Worm (Caenorhabditis elegans) whole organism, L4/young adult: ENCODE measurements around the gene ccep-135.

Source experiments
- dao-5 ChIP-seq: sonication (generic microtip); optimal IDR thresholded peaks from 2 replicates; lab custom pipeline; 2016; ENCODE audit warnings: missing genotype, missing genetic modification characterization, moderate library complexity, missing compliant biosample characterization
- him-1 ChIP-seq: sonication (generic microtip); optimal IDR thresholded peaks from 2 replicates; lab custom pipeline; 2016; ENCODE audit warnings: missing genotype, missing genetic modification reagents, missing genetic modification characterization, missing compliant biosample characterization

DNA sequence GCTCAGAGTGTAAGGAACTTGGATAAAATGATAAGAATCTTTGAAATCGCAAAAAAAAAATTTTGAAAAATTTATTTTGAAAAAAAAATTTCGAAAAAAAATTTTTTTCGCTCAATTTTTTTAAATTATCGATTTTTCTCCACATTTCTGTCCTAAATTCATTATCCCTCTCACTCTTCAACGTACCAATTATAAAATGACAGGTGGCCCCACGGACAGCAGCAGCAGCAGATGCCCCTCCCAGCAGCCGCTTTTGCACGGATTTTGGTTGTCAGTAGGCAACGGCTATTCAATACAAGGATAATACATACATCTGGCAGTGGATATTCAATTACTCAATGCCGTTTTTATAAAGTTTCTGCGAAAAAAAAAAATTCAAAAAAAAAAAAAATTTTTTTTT lies 5.2 kb upstream of the ccep-135 start, which contains the start of gene sft-1:
- no peak for TF ChIP-seq him-1 (tag; lab: Kevin White, UChicago)
- TF ChIP-seq dao-5 (tag; lab: Kevin White, UChicago) = no peak
